Fruit fly (Drosophila melanogaster) whole organism, embryonic: ENCODE results near the gene SmE.
"Not testable (repeated sequence)": the region's sequence is repeated elsewhere in the genome, so short reads cannot be mapped to it uniquely, and the experiment has no call there.

Experiments
- CG10959 ChIP-seq: fragments of 200-800 bp; sonication (Bioruptor generic); IDR thresholded peaks from 2 replicates; pipeline ENCODE4 v1.3.6; 2022; ENCODE audit warnings: missing biosample characterization, missing genetic modification characterization
- CG13123 ChIP-seq: fragments of 200-800 bp; sonication (Bioruptor generic); optimal IDR thresholded peaks from 2 replicates; lab custom pipeline; 2016; ENCODE audit warnings: missing biosample characterization, missing genetic modification characterization
- CG17912 ChIP-seq: fragments of 200-800 bp; sonication (Bioruptor generic); optimal IDR thresholded peaks from 2 replicates; lab custom pipeline; 2018; ENCODE audit warnings: missing biosample characterization, mild to moderate bottlenecking, missing genetic modification characterization
- CG2875 ChIP-seq: fragments of 200-800 bp; sonication (Bioruptor generic); optimal IDR thresholded peaks from 2 replicates; lab custom pipeline; 2017; ENCODE audit warnings: missing biosample characterization, mild to moderate bottlenecking, missing genetic modification characterization, missing genetic modification reagents
- CG31224 ChIP-seq: fragments of 200-800 bp; sonication (Bioruptor generic); IDR thresholded peaks from 2 replicates; pipeline ENCODE4 v1.3.6; 2022; ENCODE audit warnings: missing biosample characterization, missing genetic modification characterization
- CG8478 ChIP-seq: fragments of >200 bp; optimal IDR thresholded peaks from 2 replicates; lab custom pipeline; 2018
- HLHmδ ChIP-seq: fragments of 200-800 bp; sonication (Bioruptor generic); optimal IDR thresholded peaks from 2 replicates; lab custom pipeline; 2018; ENCODE audit warnings: missing biosample characterization, mild to moderate bottlenecking, missing genetic modification characterization, moderate library complexity
- aop ChIP-seq: fragments of 200-800 bp; sonication (Bioruptor generic); IDR thresholded peaks from 2 replicates; pipeline ENCODE4 v1.3.6; 2022; ENCODE audit warnings: missing biosample characterization, missing genetic modification characterization
- btn ChIP-seq: fragments of 200-800 bp; sonication (Bioruptor generic); optimal IDR thresholded peaks from 2 replicates; lab custom pipeline; 2016; ENCODE audit warnings: missing biosample characterization, missing genetic modification characterization
- cad ChIP-seq: fragments of >200 bp; optimal IDR thresholded peaks from 2 replicates; lab custom pipeline; 2017; ENCODE audit warnings: missing biosample characterization, missing genetic modification characterization
- fru ChIP-seq: fragments of >200 bp; optimal IDR thresholded peaks from 2 replicates; lab custom pipeline; 2017
- sc ChIP-seq, 3 experiments: fragments of >200 bp in 2 of 3; fragments of 200-800 bp in 1 of 3; sonication (Bioruptor generic) in 1 of 3; optimal IDR thresholded peaks; 2 replicates in 2 of 3; 3 replicates in 1 of 3; lab custom pipeline; 2017; ENCODE audit warnings: mild to moderate bottlenecking in 1 of 3, missing biosample characterization in 1 of 3, missing genetic modification characterization in 1 of 3, missing genetic modification reagents in 1 of 3
- vfl ChIP-seq: fragments of 200-800 bp; sonication (Bioruptor generic); optimal IDR thresholded peaks from 2 replicates; lab custom pipeline; 2016; ENCODE audit warnings: missing biosample characterization, missing genetic modification characterization

dm6 chr2L:7856380-7857127 is 28.7 kb downstream of the SmE start, which contains the start of gene lectin-28C:
- TF ChIP-seq aop (GFP tag; lab: Robert Waterston, UW); CG10959; btn (GFP tag; lab: Kevin White, UChicago); CG2875 (GFP tag; lab: Kevin White, UChicago); vfl (GFP tag; lab: Kevin White, UChicago); fru; sc (optimal IDR thresholded peaks at IDR 0.05; lab: Kevin White, UChicago); sc (GFP tag; optimal IDR thresholded peaks at IDR 0.05; lab: Kevin White, UChicago); CG8478; HLHmδ (GFP tag; lab: Kevin White, UChicago); CG13123; CG31224 (GFP tag; lab: Robert Waterston, UW): not testable (repeated sequence)
- TF ChIP-seq cad (GFP tag; lab: Kevin White, UChicago) = peak; percentile 94
- TF ChIP-seq CG17912 (GFP tag; lab: Kevin White, UChicago) = peak; percentile 29
